Worm (Caenorhabditis elegans) whole organism, L3 larva: Measurements from ENCODE around the gene gcy-18.

ENCODE experiments used
- ZK546.5 ChIP-seq: sonication (generic microtip); optimal IDR thresholded peaks from 2 replicates; lab custom pipeline; 2017; ENCODE audit warnings: missing biosample characterization, missing genetic modification characterization
- ama-1 ChIP-seq: fragments of 150-350 bp; optimal IDR thresholded peaks from 2 replicates; lab custom pipeline; 2018
- daf-12 ChIP-seq: fragments of 150-350 bp; optimal IDR thresholded peaks from 2 replicates; lab custom pipeline; 2014; ENCODE audit warnings: missing biosample characterization, missing genetic modification reagents, missing genetic modification characterization
- elt-3 ChIP-seq, 3 experiments: fragments of 150-350 bp in 1 of 3; sonication (generic microtip) in 2 of 3; optimal IDR thresholded peaks; 2 replicates in 2 of 3; 4 replicates in 1 of 3; lab custom pipeline; 2014 to 2017; ENCODE audit warnings: missing biosample characterization in 3 of 3, missing genetic modification characterization in 3 of 3
- fkh-10 ChIP-seq: sonication (generic microtip); optimal IDR thresholded peaks from 2 replicates; lab custom pipeline; 2017; ENCODE audit warnings: missing biosample characterization, missing genetic modification reagents, missing genetic modification characterization
- fos-1 ChIP-seq: fragments of 150-350 bp; optimal IDR thresholded peaks from 2 replicates; lab custom pipeline; 2014; ENCODE audit warnings: missing biosample characterization, missing genetic modification characterization
- hmg-11 ChIP-seq: sonication (generic microtip); optimal IDR thresholded peaks from 2 replicates; lab custom pipeline; 2016; ENCODE audit warnings: missing genetic modification characterization, missing compliant biosample characterization
- lsy-12 ChIP-seq: sonication (generic microtip); optimal IDR thresholded peaks from 2 replicates; lab custom pipeline; 2016; ENCODE audit warnings: mild to moderate bottlenecking, missing genetic modification characterization, missing compliant biosample characterization
- mdl-1 ChIP-seq: fragments of 150-350 bp; optimal IDR thresholded peaks from 2 replicates; lab custom pipeline; 2014; ENCODE audit warnings: missing biosample characterization, missing genetic modification characterization
- nhr-12 ChIP-seq: fragments of 150-350 bp; optimal IDR thresholded peaks from 2 replicates; lab custom pipeline; 2014; ENCODE audit warnings: missing biosample characterization, missing genetic modification characterization
- nhr-77 ChIP-seq: fragments of 150-350 bp; optimal IDR thresholded peaks from 2 replicates; lab custom pipeline; 2014; ENCODE audit warnings: missing biosample characterization, missing genetic modification characterization
- pqm-1 ChIP-seq: fragments of 150-350 bp; optimal IDR thresholded peaks from 2 replicates; lab custom pipeline; 2017; ENCODE audit warnings: missing biosample characterization, missing genetic modification characterization, inconsistent platforms

- TF ChIP-seq nhr-12 (tag; lab: Kevin White, UChicago): no peak
- TF ChIP-seq ama-1 (lab: Kevin White, UChicago): no peak
- TF ChIP-seq pqm-1 (tag; lab: Kevin White, UChicago): no peak
- no peak for TF ChIP-seq ZK546.5 (tag; lab: Kevin White, UChicago)
- TF ChIP-seq daf-12 (tag; lab: Kevin White, UChicago): no peak
- no peak for TF ChIP-seq mdl-1 (tag; lab: Kevin White, UChicago)
- no peak for TF ChIP-seq elt-3 (tag; optimal IDR thresholded peaks at IDR 0.05; lab: Kevin White, UChicago)
- TF ChIP-seq lsy-12 (tag; lab: Kevin White, UChicago): no peak
- TF ChIP-seq nhr-77 (tag; lab: Kevin White, UChicago): no peak
- TF ChIP-seq fkh-10: no peak
- no peak for TF ChIP-seq fos-1
- TF ChIP-seq hmg-11 (tag; lab: Kevin White, UChicago): no peak
Measured at ce11 chrIV:12842895-12843294, 17.0 kb upstream of the gcy-18 start.
